Worm (Caenorhabditis elegans) whole organism, late embryonic: ENCODE results near the gene F42G4.7.
A peak's percentile ranks its signal among the peaks of the same experiment; 100 is the strongest.

Experiments used
- K02D7.2 ChIP-seq: sonication (generic microtip); optimal IDR thresholded peaks from 2 replicates; lab custom pipeline; 2017; ENCODE audit warnings: mild to moderate bottlenecking, missing genetic modification characterization, missing compliant biosample characterization
- T23F11.4 ChIP-seq: fragments of 200-800 bp; sonication (Bioruptor generic); optimal IDR thresholded peaks from 2 replicates; lab custom pipeline; 2018; ENCODE audit warnings: mild to moderate bottlenecking, missing genetic modification characterization, missing compliant biosample characterization
- Y22D7AL.16 ChIP-seq: sonication (generic microtip); optimal IDR thresholded peaks from 2 replicates; lab custom pipeline; 2016; ENCODE audit warnings: missing genetic modification characterization, missing compliant biosample characterization
- ahr-1 ChIP-seq: sonication (generic microtip); optimal IDR thresholded peaks from 2 replicates; lab custom pipeline; 2016; ENCODE audit warnings: missing genetic modification characterization, missing compliant biosample characterization
- ama-1 ChIP-seq: fragments of 150-350 bp; optimal IDR thresholded peaks from 2 replicates; lab custom pipeline; 2014
- ceh-18 ChIP-seq: sonication (generic microtip); optimal IDR thresholded peaks from 2 replicates; lab custom pipeline; 2016; ENCODE audit warnings: missing genetic modification characterization, missing compliant biosample characterization
- ceh-2 ChIP-seq: sonication (generic microtip); optimal IDR thresholded peaks from 2 replicates; lab custom pipeline; 2016; ENCODE audit warnings: missing genotype, missing genetic modification characterization, missing compliant biosample characterization
- ceh-31 ChIP-seq: sonication (generic microtip); optimal IDR thresholded peaks from 2 replicates; lab custom pipeline; 2016; ENCODE audit warnings: missing genetic modification characterization, missing compliant biosample characterization
- ceh-45 ChIP-seq: fragments of 200-800 bp; sonication (Bioruptor generic); IDR thresholded peaks from 2 replicates; pipeline ENCODE4 v1.3.6; 2022; ENCODE audit warnings: missing genetic modification reagents, missing genetic modification characterization, missing compliant biosample characterization
- ceh-6 ChIP-seq: fragments of 200-800 bp; sonication (Bioruptor generic); optimal IDR thresholded peaks from 2 replicates; lab custom pipeline; 2018; ENCODE audit warnings: mild to moderate bottlenecking, missing genetic modification characterization, missing compliant biosample characterization
- ceh-9 ChIP-seq: sonication (generic microtip); optimal IDR thresholded peaks from 2 replicates; lab custom pipeline; 2016; ENCODE audit warnings: mild to moderate bottlenecking, missing genetic modification characterization, inconsistent platforms, missing compliant biosample characterization
- che-1 ChIP-seq: sonication (generic microtip); optimal IDR thresholded peaks from 2 replicates; lab custom pipeline; 2016; ENCODE audit warnings: mild to moderate bottlenecking, missing genetic modification characterization, missing compliant biosample characterization
- dmd-4 ChIP-seq: sonication (generic microtip); optimal IDR thresholded peaks from 2 replicates; lab custom pipeline; 2016; ENCODE audit warnings: borderline replicate concordance, missing genetic modification characterization, missing compliant biosample characterization
- dve-1 ChIP-seq: sonication (generic microtip); optimal IDR thresholded peaks from 2 replicates; lab custom pipeline; 2017; ENCODE audit warnings: antibody characterized with exemption, mild to moderate bottlenecking, missing genetic modification characterization, missing compliant biosample characterization
- elt-2 ChIP-seq: sonication (generic microtip); optimal IDR thresholded peaks from 2 replicates; lab custom pipeline; 2016; ENCODE audit warnings: missing genetic modification reagents, missing genetic modification characterization, missing compliant biosample characterization
- elt-4 ChIP-seq: sonication (generic microtip); optimal IDR thresholded peaks from 2 replicates; lab custom pipeline; 2016; ENCODE audit warnings: missing genetic modification characterization, missing compliant biosample characterization
- ets-4 ChIP-seq: sonication (generic microtip); optimal IDR thresholded peaks from 2 replicates; lab custom pipeline; 2016; ENCODE audit warnings: missing genetic modification characterization, missing compliant biosample characterization
- eyg-1 ChIP-seq: sonication (generic microtip); optimal IDR thresholded peaks from 2 replicates; lab custom pipeline; 2016; ENCODE audit warnings: missing genotype, missing genetic modification characterization, missing compliant biosample characterization
- fkh-10 ChIP-seq: fragments of 150-350 bp; optimal IDR thresholded peaks from 2 replicates; lab custom pipeline; 2014; ENCODE audit warnings: missing biosample characterization, missing genetic modification reagents, missing genetic modification characterization
- fkh-6 ChIP-seq: sonication (generic microtip); optimal IDR thresholded peaks from 2 replicates; lab custom pipeline; 2016; ENCODE audit warnings: missing genetic modification characterization, missing compliant biosample characterization
- gmeb-2 ChIP-seq: sonication (generic microtip); optimal IDR thresholded peaks from 2 replicates; lab custom pipeline; 2016; ENCODE audit warnings: missing genetic modification characterization, inconsistent platforms, missing compliant biosample characterization
- hlh-13 ChIP-seq: fragments of 200-800 bp; sonication (Bioruptor generic); optimal IDR thresholded peaks from 2 replicates; lab custom pipeline; 2018; ENCODE audit warnings: mild to moderate bottlenecking, missing genetic modification characterization, missing compliant biosample characterization
- hlh-15 ChIP-seq: sonication (generic microtip); optimal IDR thresholded peaks from 2 replicates; lab custom pipeline; 2016; ENCODE audit warnings: missing genetic modification characterization, missing compliant biosample characterization
- hlh-30 ChIP-seq: sonication (generic microtip); optimal IDR thresholded peaks from 2 replicates; lab custom pipeline; 2017; ENCODE audit warnings: antibody characterized with exemption, missing genetic modification characterization, missing compliant biosample characterization; ENCODE audit not compliant: insufficient read depth
- hlh-6 ChIP-seq: sonication (generic microtip); optimal IDR thresholded peaks from 2 replicates; lab custom pipeline; 2016; ENCODE audit warnings: missing genotype, missing genetic modification characterization, missing compliant biosample characterization
- lin-11 ChIP-seq: fragments of 200-800 bp; sonication (Bioruptor generic); optimal IDR thresholded peaks from 2 replicates; lab custom pipeline; 2018; ENCODE audit warnings: mild to moderate bottlenecking, missing genetic modification characterization, missing compliant biosample characterization
- nhr-11 ChIP-seq: fragments of 150-350 bp; optimal IDR thresholded peaks from 2 replicates; lab custom pipeline; 2014; ENCODE audit warnings: missing biosample characterization, missing genetic modification characterization
- odd-2 ChIP-seq: sonication (generic microtip); optimal IDR thresholded peaks from 2 replicates; lab custom pipeline; 2017; ENCODE audit warnings: antibody characterized with exemption, mild to moderate bottlenecking, missing genetic modification characterization, missing compliant biosample characterization
- pag-3 ChIP-seq: sonication (generic microtip); optimal IDR thresholded peaks from 2 replicates; lab custom pipeline; 2016; ENCODE audit warnings: missing compliant biosample characterization, missing genetic modification characterization, borderline replicate concordance
- pha-2 ChIP-seq: sonication (generic microtip); optimal IDR thresholded peaks from 2 replicates; lab custom pipeline; 2017; ENCODE audit warnings: mild to moderate bottlenecking, missing genetic modification characterization, missing compliant biosample characterization
- ref-2 ChIP-seq: sonication (generic microtip); optimal IDR thresholded peaks from 2 replicates; lab custom pipeline; 2016; ENCODE audit warnings: missing genetic modification characterization, missing compliant biosample characterization
- sox-2 ChIP-seq: fragments of 200-800 bp; sonication (Bioruptor generic); IDR thresholded peaks from 2 replicates; pipeline ENCODE4 v1.3.6; 2022; ENCODE audit warnings: missing genetic modification reagents, missing genetic modification characterization, missing compliant biosample characterization
- sox-4 ChIP-seq: sonication (generic microtip); optimal IDR thresholded peaks from 2 replicates; lab custom pipeline; 2017; ENCODE audit warnings: mild to moderate bottlenecking, missing genetic modification characterization, inconsistent platforms, missing compliant biosample characterization
- tbx-2 ChIP-seq: sonication (generic microtip); optimal IDR thresholded peaks from 2 replicates; lab custom pipeline; 2016; ENCODE audit warnings: missing genetic modification characterization, missing compliant biosample characterization
- unc-3 ChIP-seq, 2 experiments: fragments of 200-800 bp in 1 of 2; sonication (Bioruptor generic) in 1 of 2; sonication (generic microtip) in 1 of 2; conservative IDR thresholded peaks in 1 of 2; optimal IDR thresholded peaks in 1 of 2; 2 replicates each; pipeline versions ENCODE4 v1.3.6 to Lab custom; 2016 to 2022; ENCODE audit warnings: missing compliant biosample characterization in 2 of 2, missing genetic modification characterization in 2 of 2, missing genetic modification reagents in 1 of 2
- unc-55 ChIP-seq: sonication (generic microtip); optimal IDR thresholded peaks from 2 replicates; lab custom pipeline; 2017; ENCODE audit warnings: missing biosample characterization, missing genetic modification reagents, missing genetic modification characterization
- ztf-16 ChIP-seq: sonication (generic microtip); optimal IDR thresholded peaks from 2 replicates; lab custom pipeline; 2017; ENCODE audit warnings: missing genetic modification characterization, missing compliant biosample characterization

F42G4.7 gene

ce11 chrII:13023518-13023917 is 23.6 kb downstream of the F42G4.7 start:
- no peak for TF ChIP-seq gmeb-2 (tag; lab: Kevin White, UChicago)
- no peak for TF ChIP-seq nhr-11 (tag; lab: Kevin White, UChicago)
- no peak for TF ChIP-seq ama-1 (lab: Kevin White, UChicago)
- TF ChIP-seq ztf-16: no peak
- no peak for TF ChIP-seq ahr-1 (tag; lab: Kevin White, UChicago)
- no peak for TF ChIP-seq ceh-45 (GFP tag; lab: Robert Waterston, UW)
- no peak for TF ChIP-seq K02D7.2 (tag; lab: Kevin White, UChicago)
- TF ChIP-seq che-1: no peak
- TF ChIP-seq T23F11.4 (GFP tag; lab: Kevin White, UChicago): no peak
- no peak for TF ChIP-seq pag-3 (tag; lab: Kevin White, UChicago)
- no peak for TF ChIP-seq tbx-2 (tag; lab: Kevin White, UChicago)
- no peak for TF ChIP-seq Y22D7AL.16 (tag; lab: Kevin White, UChicago)
- no peak for TF ChIP-seq ceh-2 (tag; lab: Kevin White, UChicago)
- no peak for TF ChIP-seq eyg-1 (tag; lab: Kevin White, UChicago)
- no peak for TF ChIP-seq sox-4 (tag; lab: Kevin White, UChicago)
- no peak for TF ChIP-seq ceh-9
- TF ChIP-seq lin-11: no peak
- no peak for TF ChIP-seq fkh-10 (GFP tag; lab: Kevin White, UChicago)
- TF ChIP-seq unc-55 (GFP tag; lab: Kevin White, UChicago): no peak

- TF ChIP-seq unc-3 (GFP tag; conservative IDR thresholded peaks at IDR 0.05; lab: Robert Waterston, UW): no peak
- TF ChIP-seq unc-3 (tag; optimal IDR thresholded peaks at IDR 0.05; lab: Kevin White, UChicago): no peak
- no peak for TF ChIP-seq elt-2 (tag; lab: Kevin White, UChicago)
- no peak for TF ChIP-seq hlh-30
- TF ChIP-seq dve-1 (tag; lab: Kevin White, UChicago): no peak
- TF ChIP-seq pha-2 (tag; lab: Kevin White, UChicago): no peak
- TF ChIP-seq ceh-2 (tag; lab: Kevin White, UChicago): no peak
- no peak for TF ChIP-seq hlh-15 (tag; lab: Kevin White, UChicago)
- TF ChIP-seq elt-4: no peak
- TF ChIP-seq odd-2 (tag; lab: Kevin White, UChicago): no peak
- TF ChIP-seq, all 69 proteins: peak for 0
These were observed 24.5 kb downstream of the F42G4.7 start for ce11 chrII:13022555-13022954.

ce11 chrII:13016381-13016780 is 30.7 kb downstream of the F42G4.7 start:
- TF ChIP-seq tbx-2 (tag; lab: Kevin White, UChicago) (peak; percentile 47), ref-2 (tag; lab: Kevin White, UChicago) (peak; percentile 8), ceh-2 (tag; lab: Kevin White, UChicago) (peak; percentile 32), ceh-18 (tag; lab: Kevin White, UChicago) (peak; percentile 49), sox-2 (GFP tag; lab: Robert Waterston, UW) (peak; percentile 59), ceh-31 (peak; percentile 40)

DNA sequence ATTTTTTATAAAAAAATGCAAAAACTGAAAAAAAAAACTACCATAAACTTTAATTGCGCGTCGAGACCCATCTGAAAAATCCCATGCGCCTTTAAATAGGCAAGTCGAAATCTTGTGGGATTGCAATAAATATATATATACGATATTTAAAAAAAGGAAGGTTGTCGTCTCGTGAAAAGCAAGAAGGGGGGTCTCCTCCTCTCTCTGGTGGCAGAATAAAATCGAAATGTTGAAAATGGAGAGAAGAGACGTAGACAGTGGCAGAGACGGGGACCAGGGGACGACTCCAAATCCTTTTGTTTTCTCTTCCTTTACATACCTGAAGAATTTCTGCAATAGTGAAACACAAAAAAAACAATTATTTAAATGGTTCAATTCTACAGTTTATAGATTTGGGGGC is 33.1 kb downstream of the F42G4.7 start, which contains the start of gene F18A11.5:
TSS of gene F18A11.5 (minus strand) at position 321 of the 400 bp plus-strand sequence.
- TF ChIP-seq ama-1 (lab: Kevin White, UChicago) (no peak), T23F11.4 (GFP tag; lab: Kevin White, UChicago) (no peak), ets-4 (tag; lab: Kevin White, UChicago) (no peak), ahr-1 (tag; lab: Kevin White, UChicago) (no peak), fkh-6 (tag; lab: Kevin White, UChicago) (no peak), hlh-30 (no peak), hlh-6 (tag; lab: Kevin White, UChicago) (no peak), hlh-13 (GFP tag; lab: Kevin White, UChicago) (no peak), ref-2 (tag; lab: Kevin White, UChicago) (no peak), dmd-4 (tag; lab: Kevin White, UChicago) (no peak), ceh-2 (tag; lab: Kevin White, UChicago) (no peak), ceh-6 (GFP tag; lab: Kevin White, UChicago) (no peak)
